Fruit fly (Drosophila melanogaster) whole organism, adult: ENCODE data around the gene CG18641.
A peak's percentile ranks its signal among the peaks of the same experiment; 100 is the strongest.

Experiments used
- CG11617 ChIP-seq: fragments of 200-800 bp; sonication (Bioruptor generic); optimal IDR thresholded peaks from 2 replicates; lab custom pipeline; 2017; ENCODE audit warnings: mild to moderate bottlenecking, missing biosample characterization, missing genetic modification reagents, missing genetic modification characterization
- CG12768 ChIP-seq: fragments of 200-800 bp; sonication (Bioruptor generic); optimal IDR thresholded peaks from 2 replicates; lab custom pipeline; 2017; ENCODE audit warnings: missing biosample characterization, missing genetic modification characterization, mild to moderate bottlenecking, moderate library complexity, missing genetic modification reagents
- CG14711 ChIP-seq: fragments of 200-800 bp; sonication (Bioruptor generic); optimal IDR thresholded peaks from 2 replicates; lab custom pipeline; 2018; ENCODE audit warnings: missing biosample characterization, mild to moderate bottlenecking, missing genetic modification characterization, moderate library complexity
- CG1620 ChIP-seq: fragments of 200-800 bp; sonication (Bioruptor generic); optimal IDR thresholded peaks from 2 replicates; lab custom pipeline; 2016; ENCODE audit warnings: missing biosample characterization, missing genetic modification characterization
- CG5204 ChIP-seq: fragments of 200-800 bp; sonication (Bioruptor generic); optimal IDR thresholded peaks from 2 replicates; lab custom pipeline; 2016; ENCODE audit warnings: missing biosample characterization, missing genetic modification characterization
- Clk ChIP-seq: fragments of 200-800 bp; sonication (Bioruptor generic); optimal IDR thresholded peaks from 2 replicates; lab custom pipeline; 2017; ENCODE audit warnings: missing biosample characterization, missing genetic modification characterization
- Crg-1 ChIP-seq: fragments of 200-800 bp; sonication (Bioruptor generic); optimal IDR thresholded peaks from 2 replicates; lab custom pipeline; 2016; ENCODE audit warnings: missing biosample characterization, missing genetic modification characterization
- Mnt ChIP-seq: fragments of 200-800 bp; sonication (Bioruptor generic); optimal IDR thresholded peaks from 2 replicates; lab custom pipeline; 2016; ENCODE audit warnings: missing biosample characterization, mild to moderate bottlenecking, missing genetic modification characterization
- cnc ChIP-seq, 2 experiments: fragments of >200 bp; optimal IDR thresholded peaks; 2 replicates each; lab custom pipeline; 2017
- kay ChIP-seq: fragments of 200-800 bp; sonication (Bioruptor generic); peaks from one replicate; lab custom pipeline; 2016; ENCODE audit warnings: missing biosample characterization, missing genetic modification characterization, borderline replicate concordance
- pad ChIP-seq: fragments of 200-800 bp; sonication (Bioruptor generic); optimal IDR thresholded peaks from 3 replicates; lab custom pipeline; 2017; ENCODE audit warnings: missing biosample characterization, missing genetic modification characterization, mild to moderate bottlenecking, moderate library complexity, missing genetic modification reagents
- toe ChIP-seq: fragments of 200-800 bp; sonication (Bioruptor generic); optimal IDR thresholded peaks from 2 replicates; lab custom pipeline; 2016; ENCODE audit warnings: missing biosample characterization, missing genetic modification characterization

- TF ChIP-seq cnc (optimal IDR thresholded peaks at IDR 0.05; lab: Kevin White, UChicago) (no peak), Crg-1 (peak; percentile 91), CG5204 (peak; percentile 87), CG11617 (GFP tag; lab: Kevin White, UChicago) (peak; percentile 94), kay (peak; percentile 96), pad (GFP tag; lab: Kevin White, UChicago) (peak; percentile 83), CG14711 (tag; lab: Kevin White, UChicago) (peak; percentile 95), CG1620 (GFP tag; lab: Kevin White, UChicago) (peak; percentile 89), CG12768 (GFP tag; lab: Kevin White, UChicago) (peak; percentile 98), toe (GFP tag; lab: Kevin White, UChicago) (peak; percentile 88), Mnt (peak; percentile 79), Clk (GFP tag; lab: Kevin White, UChicago) (peak; percentile 87)
Observed at dm6 chr2L:2363626-2364147, 51.4 kb downstream of the CG18641 start.
